Worm (Caenorhabditis elegans) whole organism, L2 larva: ENCODE measurements around the gene clec-150.

Source experiments
- C34F6.9 ChIP-seq: fragments of 150-350 bp; optimal IDR thresholded peaks from 2 replicates; lab custom pipeline; 2014; ENCODE audit warnings: missing biosample characterization, missing genetic modification characterization
- F13H6.1 ChIP-seq: sonication (generic microtip); optimal IDR thresholded peaks from 2 replicates; lab custom pipeline; 2016; ENCODE audit warnings: missing genetic modification characterization, missing compliant biosample characterization
- R02D3.7 ChIP-seq: fragments of 150-350 bp; optimal IDR thresholded peaks from 2 replicates; lab custom pipeline; 2014; ENCODE audit warnings: missing biosample characterization, missing genetic modification characterization
- Y55F3AM.14 ChIP-seq: fragments of 200-800 bp; sonication (Bioruptor generic); optimal IDR thresholded peaks from 2 replicates; lab custom pipeline; 2018; ENCODE audit warnings: mild to moderate bottlenecking, missing genetic modification characterization, missing compliant biosample characterization
- ZK546.5 ChIP-seq: sonication (generic microtip); optimal IDR thresholded peaks from 2 replicates; lab custom pipeline; 2017; ENCODE audit warnings: missing biosample characterization, missing genetic modification characterization
- alr-1 ChIP-seq: fragments of 150-350 bp; optimal IDR thresholded peaks from 2 replicates; lab custom pipeline; 2014; ENCODE audit warnings: missing biosample characterization, missing genetic modification characterization
- aly-2 ChIP-seq: fragments of 150-350 bp; optimal IDR thresholded peaks from 2 replicates; lab custom pipeline; 2014; ENCODE audit warnings: missing biosample characterization, missing genetic modification characterization
- ama-1 ChIP-seq: fragments of 150-350 bp; optimal IDR thresholded peaks from 2 replicates; lab custom pipeline; 2018; ENCODE audit warnings: inconsistent platforms
- blmp-1 ChIP-seq: sonication (generic microtip); optimal IDR thresholded peaks from 2 replicates; lab custom pipeline; 2017; ENCODE audit warnings: missing genetic modification characterization, mild to moderate bottlenecking, missing compliant biosample characterization, antibody characterized with exemption, moderate library complexity; ENCODE audit not compliant: insufficient read depth
- ceh-16 ChIP-seq: fragments of 150-350 bp; optimal IDR thresholded peaks from 2 replicates; lab custom pipeline; 2014; ENCODE audit warnings: missing biosample characterization, missing genetic modification characterization
- ceh-82 ChIP-seq: fragments of 150-350 bp; optimal IDR thresholded peaks from 2 replicates; lab custom pipeline; 2014; ENCODE audit warnings: missing biosample characterization, missing genetic modification characterization
- crh-2 ChIP-seq: sonication (generic microtip); optimal IDR thresholded peaks from 2 replicates; lab custom pipeline; 2017; ENCODE audit warnings: missing biosample characterization, missing genetic modification characterization
- dmd-4 ChIP-seq: sonication (generic microtip); optimal IDR thresholded peaks from 2 replicates; lab custom pipeline; 2017; ENCODE audit warnings: missing biosample characterization, missing genetic modification characterization
- egl-27 ChIP-seq: sonication (generic microtip); optimal IDR thresholded peaks from 3 replicates; lab custom pipeline; 2017; ENCODE audit warnings: missing biosample characterization, missing genetic modification reagents, missing genetic modification characterization
- elt-1 ChIP-seq: fragments of 150-350 bp; optimal IDR thresholded peaks from 2 replicates; lab custom pipeline; 2014; ENCODE audit warnings: missing biosample characterization, missing genetic modification characterization
- elt-3 ChIP-seq: sonication (generic microtip); optimal IDR thresholded peaks from 2 replicates; lab custom pipeline; 2017; ENCODE audit warnings: missing biosample characterization, missing genetic modification characterization
- fos-1 ChIP-seq: fragments of 150-350 bp; optimal IDR thresholded peaks from 2 replicates; lab custom pipeline; 2014; ENCODE audit warnings: missing biosample characterization, missing genetic modification characterization
- gmeb-1 ChIP-seq: fragments of 150-350 bp; optimal IDR thresholded peaks from 2 replicates; lab custom pipeline; 2014; ENCODE audit warnings: missing biosample characterization, missing genetic modification characterization
- lin-11 ChIP-seq: fragments of 150-350 bp; sonication (generic microtip); optimal IDR thresholded peaks from 2 replicates; lab custom pipeline; 2014; ENCODE audit warnings: missing biosample characterization, missing genetic modification characterization, inconsistent platforms, mixed read lengths
- lin-13 ChIP-seq: fragments of 150-350 bp; optimal IDR thresholded peaks from 2 replicates; lab custom pipeline; 2014; ENCODE audit warnings: missing biosample characterization, missing genetic modification reagents, missing genetic modification characterization
- lin-39 ChIP-seq: fragments of 150-350 bp; optimal IDR thresholded peaks from 2 replicates; lab custom pipeline; 2014; ENCODE audit warnings: missing biosample characterization, missing genetic modification reagents, missing genetic modification characterization
- lsy-2 ChIP-seq, 2 experiments: fragments of 150-350 bp in 1 of 2; sonication (generic microtip) in 1 of 2; optimal IDR thresholded peaks; 2 replicates each; lab custom pipeline; 2014 to 2017; ENCODE audit warnings: missing biosample characterization in 2 of 2, missing genetic modification characterization in 2 of 2
- mab-5 ChIP-seq: fragments of 150-350 bp; optimal IDR thresholded peaks from 2 replicates; lab custom pipeline; 2014; ENCODE audit warnings: missing biosample characterization, missing genetic modification characterization
- mbf-1 ChIP-seq: sonication (generic microtip); optimal IDR thresholded peaks from 2 replicates; lab custom pipeline; 2017; ENCODE audit warnings: missing biosample characterization, missing genetic modification characterization
- mdl-1 ChIP-seq, 2 experiments: fragments of 150-350 bp in 1 of 2; sonication (generic microtip) in 1 of 2; optimal IDR thresholded peaks; 2 replicates each; lab custom pipeline; 2017; ENCODE audit warnings: missing biosample characterization in 2 of 2, missing genetic modification characterization in 2 of 2
- nhr-10 ChIP-seq: sonication (generic microtip); optimal IDR thresholded peaks from 2 replicates; lab custom pipeline; 2017; ENCODE audit warnings: missing biosample characterization, missing genetic modification characterization
- nhr-11 ChIP-seq: fragments of 150-350 bp; optimal IDR thresholded peaks from 2 replicates; lab custom pipeline; 2014; ENCODE audit warnings: missing biosample characterization, missing genetic modification characterization
- nhr-12 ChIP-seq: fragments of 150-350 bp; optimal IDR thresholded peaks from 2 replicates; lab custom pipeline; 2014; ENCODE audit warnings: missing biosample characterization, missing genetic modification characterization
- nhr-129 ChIP-seq: fragments of 150-350 bp; optimal IDR thresholded peaks from 2 replicates; lab custom pipeline; 2014; ENCODE audit warnings: missing biosample characterization, missing genetic modification characterization
- nhr-21 ChIP-seq: fragments of 150-350 bp; optimal IDR thresholded peaks from 2 replicates; lab custom pipeline; 2014; ENCODE audit warnings: missing biosample characterization, missing genetic modification characterization
- nhr-23 ChIP-seq: fragments of 150-350 bp; optimal IDR thresholded peaks from 2 replicates; lab custom pipeline; 2014; ENCODE audit warnings: missing biosample characterization, missing genetic modification reagents, missing genetic modification characterization
- nhr-237 ChIP-seq: fragments of 150-350 bp; optimal IDR thresholded peaks from 2 replicates; lab custom pipeline; 2014; ENCODE audit warnings: missing biosample characterization, missing genetic modification characterization
- nhr-25 ChIP-seq: fragments of 150-350 bp; sonication (generic microtip); optimal IDR thresholded peaks from 3 replicates; lab custom pipeline; 2014; ENCODE audit warnings: missing biosample characterization, missing genetic modification characterization
- nhr-6 ChIP-seq: fragments of 150-350 bp; optimal IDR thresholded peaks from 2 replicates; lab custom pipeline; 2014; ENCODE audit warnings: missing biosample characterization, missing genetic modification characterization
- nhr-77 ChIP-seq: fragments of 150-350 bp; optimal IDR thresholded peaks from 2 replicates; lab custom pipeline; 2014; ENCODE audit warnings: missing biosample characterization, missing genetic modification characterization
- peb-1 ChIP-seq: fragments of 150-350 bp; optimal IDR thresholded peaks from 2 replicates; lab custom pipeline; 2014; ENCODE audit warnings: missing biosample characterization, missing genetic modification characterization
- sem-4 ChIP-seq: fragments of 150-350 bp; optimal IDR thresholded peaks from 2 replicates; lab custom pipeline; 2014; ENCODE audit warnings: missing biosample characterization, missing genetic modification reagents, missing genetic modification characterization
- skn-1 ChIP-seq: sonication (generic microtip); optimal IDR thresholded peaks from 2 replicates; lab custom pipeline; 2017; ENCODE audit warnings: missing biosample characterization, missing genetic modification characterization
- sma-3 ChIP-seq: sonication (generic microtip); optimal IDR thresholded peaks from 2 replicates; lab custom pipeline; 2016; ENCODE audit warnings: missing genetic modification reagents, missing genetic modification characterization, missing compliant biosample characterization
- sma-9 ChIP-seq, 2 experiments: fragments of 150-350 bp in 1 of 2; sonication (generic microtip) in 1 of 2; optimal IDR thresholded peaks; 2 replicates each; lab custom pipeline; 2014 to 2016; ENCODE audit warnings: missing genetic modification characterization in 2 of 2, mild to moderate bottlenecking in 1 of 2, missing biosample characterization in 1 of 2, missing compliant biosample characterization in 1 of 2, missing genetic modification reagents in 1 of 2, moderate library complexity in 1 of 2
- snpc-4 ChIP-seq: fragments of 150-350 bp; optimal IDR thresholded peaks from 2 replicates; lab custom pipeline; 2014; ENCODE audit warnings: missing biosample characterization, missing genetic modification characterization
- unc-39 ChIP-seq: fragments of 150-350 bp; optimal IDR thresholded peaks from 2 replicates; lab custom pipeline; 2014; ENCODE audit warnings: missing biosample characterization, missing genetic modification characterization
- unc-55 ChIP-seq: fragments of 150-350 bp; sonication (generic microtip); optimal IDR thresholded peaks from 3 replicates; lab custom pipeline; 2014; ENCODE audit warnings: missing biosample characterization, missing genetic modification reagents, missing genetic modification characterization
- unc-62 ChIP-seq: fragments of 150-350 bp; optimal IDR thresholded peaks from 2 replicates; lab custom pipeline; 2014; ENCODE audit warnings: missing biosample characterization, missing genetic modification reagents, missing genetic modification characterization
- zag-1 ChIP-seq: fragments of 150-350 bp; optimal IDR thresholded peaks from 2 replicates; lab custom pipeline; 2014; ENCODE audit warnings: missing biosample characterization, missing genetic modification characterization
- ztf-1 ChIP-seq: fragments of 200-800 bp; sonication (Bioruptor generic); conservative IDR thresholded peaks from 2 replicates; pipeline ENCODE4 v1.3.6; 2022; ENCODE audit warnings: missing genetic modification characterization, missing compliant biosample characterization
- ztf-11 ChIP-seq: sonication (generic microtip); optimal IDR thresholded peaks from 2 replicates; lab custom pipeline; 2017; ENCODE audit warnings: missing biosample characterization, missing genetic modification characterization
- ztf-4 ChIP-seq: fragments of 150-350 bp; optimal IDR thresholded peaks from 2 replicates; lab custom pipeline; 2014; ENCODE audit warnings: missing biosample characterization, missing genetic modification characterization

The clec-150 gene

DNA sequence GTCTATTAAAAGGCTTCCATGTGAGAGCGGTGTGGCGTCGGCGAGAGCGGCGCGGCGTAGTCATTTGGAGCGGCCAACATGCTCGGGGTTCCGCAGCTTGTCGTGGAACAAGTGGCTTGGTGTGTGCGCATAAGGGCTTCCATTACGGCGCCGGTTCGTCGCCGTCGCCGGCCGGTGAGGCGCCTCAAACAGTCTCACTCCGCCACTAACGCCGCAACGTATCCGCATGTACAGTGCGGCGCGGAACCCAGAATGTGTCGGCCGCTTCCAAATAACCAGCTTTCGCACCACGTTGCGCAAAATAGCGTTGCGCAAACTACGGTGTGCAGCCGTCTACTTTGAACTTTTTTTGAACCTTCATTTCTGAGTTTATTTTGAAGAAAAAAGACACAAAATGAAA, 31.6 kb upstream of the clec-150 start:
- TF ChIP-seq ama-1 (lab: Kevin White, UChicago) (no peak), nhr-237 (tag; lab: Kevin White, UChicago) (no peak), nhr-77 (tag; lab: Kevin White, UChicago) (no peak), unc-39 (no peak), Y55F3AM.14 (GFP tag; lab: Kevin White, UChicago) (no peak), lsy-2 (tag; optimal IDR thresholded peaks at IDR 0.05; lab: Kevin White, UChicago) (no peak), F13H6.1 (tag; lab: Kevin White, UChicago) (no peak), C34F6.9 (tag; lab: Kevin White, UChicago) (no peak), nhr-129 (tag; lab: Kevin White, UChicago) (no peak)

DNA sequence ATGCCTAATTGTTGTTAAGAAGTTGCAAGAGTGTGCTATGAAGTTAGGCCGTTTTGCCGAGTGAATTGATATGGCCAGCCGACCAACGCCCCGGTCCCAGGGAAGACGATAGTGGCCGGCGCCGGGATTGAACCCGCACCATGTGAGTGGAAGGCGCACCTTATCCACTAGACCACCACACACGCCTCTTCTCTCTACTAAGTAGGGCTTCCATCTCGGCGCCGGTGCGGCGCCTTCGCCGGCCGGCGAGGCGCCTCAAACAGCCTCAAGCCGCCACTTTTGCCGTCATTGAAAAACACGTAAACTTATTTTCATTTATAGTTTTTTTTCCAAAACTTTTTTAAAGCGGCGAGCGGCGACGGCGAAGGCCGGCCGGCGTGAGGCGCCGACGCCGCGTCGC, 23.6 kb upstream of the clec-150 start:
- TF ChIP-seq snpc-4 = no peak
- no peak for TF ChIP-seq R02D3.7 (tag; lab: Kevin White, UChicago)

DNA sequence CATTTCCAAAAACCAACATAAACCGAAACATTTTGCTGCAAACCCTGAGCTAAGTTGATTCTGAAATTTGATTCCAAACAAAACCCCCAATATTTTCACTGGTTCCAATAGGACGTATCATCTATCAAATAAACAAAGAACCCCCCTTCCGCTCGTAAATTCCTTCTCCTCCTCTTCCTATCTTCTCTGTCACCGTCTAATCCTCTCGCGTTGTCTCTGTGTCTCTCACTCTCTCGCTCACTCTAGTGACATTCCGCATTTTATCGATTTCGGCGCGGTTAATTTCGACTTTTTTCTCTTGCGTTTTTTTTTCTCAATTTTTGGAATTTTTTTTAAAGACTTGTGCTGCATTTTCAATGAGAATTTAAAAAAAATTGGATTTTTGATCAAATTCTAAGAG, 20.5 kb upstream of the clec-150 start:
- TF ChIP-seq elt-1 (tag; lab: Kevin White, UChicago) (no peak), sma-9 (GFP tag; optimal IDR thresholded peaks at IDR 0.05; lab: Kevin White, UChicago) (no peak), sma-9 (tag; optimal IDR thresholded peaks at IDR 0.05; lab: Kevin White, UChicago) (no peak), gmeb-1 (peak; percentile 41), ztf-4 (tag; lab: Kevin White, UChicago) (no peak), crh-2 (tag; lab: Kevin White, UChicago) (no peak), mbf-1 (tag; lab: Kevin White, UChicago) (no peak), fos-1 (tag; lab: Kevin White, UChicago) (peak; percentile 51), nhr-237 (tag; lab: Kevin White, UChicago) (no peak), alr-1 (tag; lab: Kevin White, UChicago) (no peak), dmd-4 (tag; lab: Kevin White, UChicago) (no peak), lsy-2 (tag; optimal IDR thresholded peaks at IDR 0.05; lab: Kevin White, UChicago) (peak in 1 of 2 experiments; percentile 4), ZK546.5 (tag; lab: Kevin White, UChicago) (no peak), lin-11 (tag; lab: Kevin White, UChicago) (no peak), ztf-1 (GFP tag; lab: Robert Waterston, UW) (no peak), nhr-6 (tag; lab: Kevin White, UChicago) (no peak), snpc-4 (no peak), unc-62 (no peak), nhr-129 (tag; lab: Kevin White, UChicago) (peak; percentile 21), aly-2 (tag; lab: Kevin White, UChicago) (no peak), R02D3.7 (tag; lab: Kevin White, UChicago) (no peak), F13H6.1 (tag; lab: Kevin White, UChicago) (no peak), unc-39 (no peak), sem-4 (tag; lab: Kevin White, UChicago) (peak; percentile 4), lin-39 (tag; lab: Kevin White, UChicago) (no peak), nhr-23 (tag; lab: Kevin White, UChicago) (no peak), C34F6.9 (tag; lab: Kevin White, UChicago) (peak; percentile 58), Y55F3AM.14 (GFP tag; lab: Kevin White, UChicago) (no peak), ama-1 (lab: Kevin White, UChicago) (no peak), unc-55 (GFP tag; lab: Kevin White, UChicago) (peak; percentile 69), lin-13 (GFP tag; lab: Kevin White, UChicago) (no peak), mdl-1 (tag; optimal IDR thresholded peaks at IDR 0.05; lab: Kevin White, UChicago) (no peak), ceh-82 (tag; lab: Kevin White, UChicago) (no peak), egl-27 (tag; lab: Kevin White, UChicago) (no peak), nhr-10 (tag; lab: Kevin White, UChicago) (no peak), elt-3 (tag; lab: Kevin White, UChicago) (no peak), nhr-77 (tag; lab: Kevin White, UChicago) (no peak), blmp-1 (no peak), sma-3 (GFP tag; lab: Kevin White, UChicago) (no peak), ceh-16 (tag; lab: Kevin White, UChicago) (no peak), ztf-11 (tag; lab: Kevin White, UChicago) (no peak), nhr-25 (tag; lab: Kevin White, UChicago) (peak; percentile 17), nhr-12 (tag; lab: Kevin White, UChicago) (no peak), mab-5 (tag; lab: Kevin White, UChicago) (no peak), peb-1 (tag; lab: Kevin White, UChicago) (no peak), nhr-21 (tag; lab: Kevin White, UChicago) (no peak), nhr-11 (tag; lab: Kevin White, UChicago) (no peak), zag-1 (tag; lab: Kevin White, UChicago) (no peak), skn-1 (no peak)
